Worm (Caenorhabditis elegans) whole organism, mixed stage, embryonic: ENCODE data around the gene acy-2.

Experiments
- cnd-1 ChIP-seq: fragments of 200-800 bp; sonication (Bioruptor generic); optimal IDR thresholded peaks from 2 replicates; lab custom pipeline; 2018; ENCODE audit warnings: mild to moderate bottlenecking, missing genetic modification characterization, missing compliant biosample characterization
- mls-2 ChIP-seq: sonication (generic microtip); optimal IDR thresholded peaks from 2 replicates; lab custom pipeline; 2016; ENCODE audit warnings: mild to moderate bottlenecking, missing genetic modification characterization, moderate library complexity, missing compliant biosample characterization
- pha-4 ChIP-seq: fragments of 150-350 bp; optimal IDR thresholded peaks from 2 replicates; lab custom pipeline; 2018; ENCODE audit warnings: missing biosample characterization, missing genetic modification reagents, missing genetic modification characterization
- unc-62 ChIP-seq: fragments of 150-350 bp; optimal IDR thresholded peaks from 2 replicates; lab custom pipeline; 2014; ENCODE audit warnings: missing biosample characterization, missing genetic modification reagents, missing genetic modification characterization

- TF ChIP-seq unc-62 = no peak
- TF ChIP-seq pha-4 (tag; lab: Kevin White, UChicago) = no peak
- TF ChIP-seq cnd-1 (tag; lab: Kevin White, UChicago) = no peak
- no peak for TF ChIP-seq mls-2 (tag; lab: Kevin White, UChicago)
Measured at ce11 chrV:6012401-6012800, 36.6 kb downstream of the acy-2 start.
